Fruit fly (Drosophila melanogaster) whole organism, embryonic: ENCODE results near the gene Jhbp2.

Source experiments
- BtbVII ChIP-seq: fragments of 200-800 bp; sonication (Bioruptor generic); optimal IDR thresholded peaks from 3 replicates; lab custom pipeline; 2017; ENCODE audit warnings: missing biosample characterization, mild to moderate bottlenecking, missing genetic modification characterization
- C15 ChIP-seq: fragments of 200-800 bp; sonication (Bioruptor generic); IDR thresholded peaks from 3 replicates; pipeline ENCODE4 v1.3.6; 2022; ENCODE audit warnings: missing biosample characterization, missing genetic modification characterization
- CG10366 ChIP-seq: fragments of 200-800 bp; sonication (Bioruptor generic); IDR thresholded peaks from 2 replicates; pipeline ENCODE4 v1.3.6; 2022; ENCODE audit warnings: missing biosample characterization, missing genetic modification characterization
- CG17568 ChIP-seq: fragments of 200-800 bp; sonication (Bioruptor generic); optimal IDR thresholded peaks from 2 replicates; lab custom pipeline; 2018; ENCODE audit warnings: missing biosample characterization, mild to moderate bottlenecking, missing genetic modification characterization, moderate library complexity
- CG2678 ChIP-seq: fragments of 200-800 bp; sonication (Bioruptor generic); optimal IDR thresholded peaks from 3 replicates; lab custom pipeline; 2019; ENCODE audit warnings: missing biosample characterization, mild to moderate bottlenecking, missing genetic modification characterization, moderate library complexity
- CG31365 ChIP-seq: fragments of 200-800 bp; sonication (Bioruptor generic); optimal IDR thresholded peaks from 2 replicates; lab custom pipeline; 2018; ENCODE audit warnings: missing biosample characterization, mild to moderate bottlenecking, missing genetic modification characterization
- CG33557 ChIP-seq: fragments of 200-800 bp; sonication (Bioruptor generic); optimal IDR thresholded peaks from 2 replicates; lab custom pipeline; 2019; ENCODE audit warnings: missing biosample characterization, mild to moderate bottlenecking, missing genetic modification characterization, moderate library complexity
- CG4730 ChIP-seq: fragments of 200-800 bp; sonication (Bioruptor generic); IDR thresholded peaks from 2 replicates; pipeline ENCODE4 v1.3.6; 2022; ENCODE audit warnings: missing biosample characterization, missing genetic modification characterization
- CG6654 ChIP-seq: fragments of 200-800 bp; sonication (Bioruptor generic); optimal IDR thresholded peaks from 2 replicates; lab custom pipeline; 2017; ENCODE audit warnings: missing biosample characterization, mild to moderate bottlenecking, missing genetic modification characterization
- CG6683 ChIP-seq: fragments of 200-800 bp; sonication (Bioruptor generic); optimal IDR thresholded peaks from 2 replicates; lab custom pipeline; 2017; ENCODE audit warnings: missing biosample characterization, mild to moderate bottlenecking, missing genetic modification characterization, missing genetic modification reagents
- CG6689 ChIP-seq: fragments of 200-800 bp; sonication (Bioruptor generic); IDR thresholded peaks from 2 replicates; pipeline ENCODE4 v1.3.6; 2022; ENCODE audit warnings: missing biosample characterization, missing genetic modification characterization
- CG7357 ChIP-seq: fragments of 200-800 bp; sonication (Bioruptor generic); IDR thresholded peaks from 3 replicates; pipeline ENCODE4 v1.3.6; 2022; ENCODE audit warnings: missing biosample characterization, missing genetic modification characterization
- CG8089 ChIP-seq: fragments of 200-800 bp; sonication (Bioruptor generic); optimal IDR thresholded peaks from 3 replicates; lab custom pipeline; 2016; ENCODE audit warnings: missing biosample characterization, missing genetic modification characterization
- CG8290 ChIP-seq, 3 experiments: fragments of 200-800 bp; sonication (Bioruptor generic); optimal IDR thresholded peaks; 2 replicates each; lab custom pipeline; 2016 to 2019; ENCODE audit warnings: missing biosample characterization in 3 of 3, missing genetic modification characterization in 3 of 3, mild to moderate bottlenecking in 2 of 3, moderate library complexity in 1 of 3
- CHES-1-like ChIP-seq: fragments of 200-800 bp; sonication (Bioruptor generic); optimal IDR thresholded peaks from 2 replicates; lab custom pipeline; 2016; ENCODE audit warnings: missing biosample characterization, missing genetic modification characterization
- Deaf1 ChIP-seq: fragments of 200-800 bp; optimal IDR thresholded peaks from 3 replicates; lab custom pipeline; 2019; ENCODE audit warnings: missing biosample characterization, mild to moderate bottlenecking, missing genetic modification characterization, moderate library complexity
- Doc2 ChIP-seq: fragments of 200-800 bp; sonication (Bioruptor generic); IDR thresholded peaks from 2 replicates; pipeline ENCODE4 v1.3.6; 2022; ENCODE audit warnings: missing biosample characterization, missing genetic modification characterization
- Eip74EF ChIP-seq, 2 experiments: fragments of 200-800 bp in 1 of 2; fragments of >200 bp in 1 of 2; sonication (Bioruptor generic) in 1 of 2; optimal IDR thresholded peaks; 2 replicates each; lab custom pipeline; 2017 to 2019; ENCODE audit warnings: missing biosample characterization in 2 of 2, missing genetic modification characterization in 2 of 2, mild to moderate bottlenecking in 1 of 2, moderate library complexity in 1 of 2
- Nf-YC ChIP-seq: fragments of 200-800 bp; optimal IDR thresholded peaks from 3 replicates; lab custom pipeline; 2019; ENCODE audit warnings: missing biosample characterization, mild to moderate bottlenecking, missing genetic modification characterization, moderate library complexity
- Opbp ChIP-seq: fragments of 200-800 bp; sonication (Bioruptor generic); IDR thresholded peaks from 3 replicates; pipeline ENCODE4 v1.3.6; 2022; ENCODE audit warnings: missing biosample characterization, missing genetic modification characterization; ENCODE audit not compliant: partially characterized antibody
- Sox102F ChIP-seq: fragments of 200-800 bp; sonication (Bioruptor generic); optimal IDR thresholded peaks from 2 replicates; lab custom pipeline; 2018; ENCODE audit warnings: missing biosample characterization, mild to moderate bottlenecking, missing genetic modification characterization, moderate library complexity
- Spps ChIP-seq: fragments of 200-800 bp; sonication (Bioruptor generic); optimal IDR thresholded peaks from 2 replicates; lab custom pipeline; 2018; ENCODE audit warnings: missing biosample characterization, mild to moderate bottlenecking, missing genetic modification characterization
- Sry-β ChIP-seq: fragments of 200-800 bp; sonication (Bioruptor generic); optimal IDR thresholded peaks from 2 replicates; lab custom pipeline; 2018; ENCODE audit warnings: missing biosample characterization, mild to moderate bottlenecking, missing genetic modification characterization, moderate library complexity
- Trl ChIP-seq, 3 experiments: fragments of >200 bp in 2 of 3; fragments of 200-800 bp in 1 of 3; sonication (Bioruptor generic) in 1 of 3; optimal IDR thresholded peaks; 2 replicates in 1 of 3; 3 replicates in 2 of 3; lab custom pipeline; 2016 to 2017; ENCODE audit warnings: missing biosample characterization in 1 of 3, missing genetic modification characterization in 1 of 3
- bcd ChIP-seq: fragments of 200-800 bp; sonication (Bioruptor generic); optimal IDR thresholded peaks from 2 replicates; lab custom pipeline; 2017; ENCODE audit warnings: missing biosample characterization, mild to moderate bottlenecking, missing genetic modification characterization
- bowl ChIP-seq: fragments of 200-800 bp; sonication (Bioruptor generic); IDR thresholded peaks from 2 replicates; pipeline ENCODE4 v1.3.6; 2022; ENCODE audit warnings: missing biosample characterization, missing genetic modification characterization
- chif ChIP-seq, 2 experiments: fragments of 200-800 bp; sonication (Bioruptor generic); optimal IDR thresholded peaks; 3 replicates each; lab custom pipeline; 2016; ENCODE audit warnings: missing biosample characterization in 2 of 2, missing genetic modification characterization in 2 of 2
- chn ChIP-seq: fragments of 200-800 bp; sonication (Bioruptor generic); optimal IDR thresholded peaks from 2 replicates; lab custom pipeline; 2016; ENCODE audit warnings: missing biosample characterization, missing genetic modification characterization
- dati ChIP-seq: fragments of 200-800 bp; sonication (Bioruptor generic); IDR thresholded peaks from 2 replicates; pipeline ENCODE4 v1.3.6; 2022; ENCODE audit warnings: missing biosample characterization, missing genetic modification characterization
- dm ChIP-seq: fragments of 200-800 bp; sonication (Bioruptor generic); optimal IDR thresholded peaks from 3 replicates; lab custom pipeline; 2016; ENCODE audit warnings: missing biosample characterization, missing genetic modification characterization
- dpn ChIP-seq, 2 experiments: fragments of 200-800 bp; sonication (Bioruptor generic); optimal IDR thresholded peaks; 3 replicates each; lab custom pipeline; 2016; ENCODE audit warnings: missing biosample characterization in 2 of 2, missing genetic modification characterization in 2 of 2
- eyg ChIP-seq: fragments of 200-800 bp; sonication (Bioruptor generic); optimal IDR thresholded peaks from 3 replicates; lab custom pipeline; 2016; ENCODE audit warnings: missing biosample characterization, missing genetic modification characterization
- fd3F ChIP-seq: fragments of 200-800 bp; sonication (Bioruptor generic); optimal IDR thresholded peaks from 2 replicates; lab custom pipeline; 2018; ENCODE audit warnings: missing biosample characterization, mild to moderate bottlenecking, missing genetic modification characterization, moderate library complexity
- fru ChIP-seq: fragments of >200 bp; optimal IDR thresholded peaks from 2 replicates; lab custom pipeline; 2017
- fu2 ChIP-seq: fragments of 200-800 bp; sonication (Bioruptor generic); optimal IDR thresholded peaks from 2 replicates; lab custom pipeline; 2016; ENCODE audit warnings: missing biosample characterization, missing genetic modification characterization
- insv ChIP-seq, 2 experiments: fragments of 200-800 bp; sonication (Bioruptor generic); optimal IDR thresholded peaks; 3 replicates each; lab custom pipeline; 2016 to 2018; ENCODE audit warnings: missing biosample characterization in 2 of 2, missing genetic modification characterization in 2 of 2
- klu ChIP-seq: fragments of 200-800 bp; sonication (Bioruptor generic); IDR thresholded peaks from 2 replicates; pipeline ENCODE4 v1.3.6; 2022; ENCODE audit warnings: missing biosample characterization, missing genetic modification characterization
- lilli ChIP-seq: fragments of 200-800 bp; sonication (Bioruptor generic); optimal IDR thresholded peaks from 3 replicates; lab custom pipeline; 2016; ENCODE audit warnings: missing biosample characterization, missing genetic modification characterization
- lmd ChIP-seq: fragments of 200-800 bp; sonication (Bioruptor generic); IDR thresholded peaks from 2 replicates; pipeline ENCODE4 v1.3.6; 2022; ENCODE audit warnings: missing biosample characterization, missing genetic modification characterization
- nerfin-2 ChIP-seq: fragments of 200-800 bp; sonication (Bioruptor generic); IDR thresholded peaks from 2 replicates; pipeline ENCODE4 v1.3.6; 2022; ENCODE audit warnings: missing biosample characterization, missing genetic modification characterization; ENCODE audit not compliant: partially characterized antibody
- org-1 ChIP-seq: fragments of 200-800 bp; sonication (Bioruptor generic); optimal IDR thresholded peaks from 2 replicates; lab custom pipeline; 2017; ENCODE audit warnings: missing biosample characterization, missing genetic modification characterization
- pho ChIP-seq: fragments of 200-800 bp; sonication (Bioruptor generic); optimal IDR thresholded peaks from 2 replicates; lab custom pipeline; 2016; ENCODE audit warnings: missing biosample characterization, missing genetic modification characterization
- pros ChIP-seq: fragments of 200-800 bp; sonication (Bioruptor generic); optimal IDR thresholded peaks from 3 replicates; lab custom pipeline; 2019; ENCODE audit warnings: missing biosample characterization, mild to moderate bottlenecking, missing genetic modification characterization, moderate library complexity
- scrt ChIP-seq: fragments of 200-800 bp; sonication (Bioruptor generic); optimal IDR thresholded peaks from 2 replicates; lab custom pipeline; 2018; ENCODE audit warnings: missing biosample characterization, mild to moderate bottlenecking, missing genetic modification characterization, moderate library complexity
- sd ChIP-seq: fragments of 200-800 bp; sonication (Bioruptor generic); optimal IDR thresholded peaks from 3 replicates; lab custom pipeline; 2018; ENCODE audit warnings: missing biosample characterization, mild to moderate bottlenecking, missing genetic modification characterization, moderate library complexity
- sr ChIP-seq: fragments of 200-800 bp; sonication (Bioruptor generic); IDR thresholded peaks from 3 replicates; pipeline ENCODE4 v1.3.6; 2022; ENCODE audit warnings: missing biosample characterization, missing genetic modification characterization
- vnd ChIP-seq: fragments of 200-800 bp; sonication (Bioruptor generic); IDR thresholded peaks from 3 replicates; pipeline ENCODE4 v1.3.6; 2022; ENCODE audit warnings: missing biosample characterization, missing genetic modification characterization; ENCODE audit not compliant: partially characterized antibody
- vvl ChIP-seq: fragments of 200-800 bp; sonication (Bioruptor generic); IDR thresholded peaks from 2 replicates; pipeline ENCODE4 v1.3.6; 2022; ENCODE audit warnings: missing biosample characterization, missing genetic modification characterization
- wdn ChIP-seq: fragments of 200-800 bp; sonication (Bioruptor generic); IDR thresholded peaks from 2 replicates; pipeline ENCODE4 v1.3.6; 2022; ENCODE audit warnings: missing biosample characterization, missing genetic modification characterization
- z ChIP-seq: fragments of 200-800 bp; sonication (Bioruptor generic); IDR thresholded peaks from 3 replicates; pipeline ENCODE4 v1.3.6; 2022; ENCODE audit warnings: missing biosample characterization, missing genetic modification characterization

The Jhbp2 gene

DNA sequence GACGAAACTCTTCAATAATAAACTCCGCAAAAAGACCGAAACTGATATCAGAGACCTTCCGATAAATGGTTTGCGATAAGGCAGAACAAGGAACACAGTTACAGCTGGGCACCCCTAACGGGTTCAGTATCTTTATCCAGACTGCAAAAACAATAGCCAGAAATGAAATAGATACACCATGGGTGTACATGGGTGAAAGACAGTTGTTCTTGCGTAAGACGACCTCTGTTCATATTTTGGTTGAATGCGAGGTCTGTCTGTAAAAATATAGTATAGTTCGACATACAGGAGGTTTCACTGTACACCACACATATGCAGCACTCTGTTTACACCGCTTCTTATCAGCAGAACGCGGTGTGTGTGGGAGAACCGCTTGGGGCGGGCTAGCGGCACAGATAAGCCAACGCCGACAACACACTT lies 49.0 kb downstream of the Jhbp2 start (continued):
- TF ChIP-seq Spps (tag; lab: Kevin White, UChicago): peak; percentile 11
- peak; percentile 58 for TF ChIP-seq BtbVII (GFP tag; lab: Kevin White, UChicago)
- TF ChIP-seq dati (GFP tag; lab: Robert Waterston, UW): no peak
- peak; percentile 80 for TF ChIP-seq lilli
- TF ChIP-seq Deaf1 (tag; lab: Kevin White, UChicago): peak; percentile 59
- no peak for TF ChIP-seq fru
- TF ChIP-seq CG10366 (GFP tag; lab: Robert Waterston, UW): peak; percentile 68; the same call in 1 of the 2 replicates
- peak; percentile 56 for TF ChIP-seq CG6689 (GFP tag; lab: Robert Waterston, UW)
- TF ChIP-seq vvl: peak; percentile 81
- TF ChIP-seq sd (tag; lab: Kevin White, UChicago): peak; percentile 52
- TF ChIP-seq dpn (GFP tag; optimal IDR thresholded peaks at IDR 0.05; lab: Kevin White, UChicago): peak; percentile 51 to 78
- TF ChIP-seq CHES-1-like: peak; percentile 58
- peak; percentile 55 for TF ChIP-seq Nf-YC
- TF ChIP-seq CG7357 (GFP tag; lab: Robert Waterston, UW): peak; percentile 55; the same call in 1 of the 3 replicates
- TF ChIP-seq klu: peak; percentile 78
- peak; percentile 11 for TF ChIP-seq CG6683 (GFP tag; lab: Kevin White, UChicago)
- peak; percentile 69; the same call in 1 of the 2 replicates for TF ChIP-seq lmd (GFP tag; lab: Robert Waterston, UW)
- no peak for TF ChIP-seq CG33557 (GFP tag; lab: Kevin White, UChicago)
- peak; percentile 75 for TF ChIP-seq CG2678 (tag; lab: Kevin White, UChicago)
- TF ChIP-seq insv (GFP tag; optimal IDR thresholded peaks at IDR 0.05; lab: Kevin White, UChicago): no peak
- TF ChIP-seq chif (GFP tag; optimal IDR thresholded peaks at IDR 0.05; lab: Kevin White, UChicago): peak; percentile 41 to 54
- peak; percentile 28 for TF ChIP-seq scrt
- peak; percentile 43 for TF ChIP-seq fd3F (GFP tag; lab: Kevin White, UChicago)
- TF ChIP-seq eyg (GFP tag; lab: Kevin White, UChicago): no peak
- TF ChIP-seq fu2: peak; percentile 69
- TF ChIP-seq wdn (GFP tag; lab: Robert Waterston, UW): peak; percentile 50
- TF ChIP-seq org-1 (GFP tag; lab: Kevin White, UChicago): peak; percentile 20
- TF ChIP-seq Sry-β (GFP tag; lab: Kevin White, UChicago): no peak
- peak; percentile 61 for TF ChIP-seq bcd (GFP tag; lab: Kevin White, UChicago)
- TF ChIP-seq Eip74EF (GFP tag; optimal IDR thresholded peaks at IDR 0.05; lab: Kevin White, UChicago): peak in 1 of 2 experiments; percentile 52
- no peak for TF ChIP-seq CG31365
- peak; percentile 34 for TF ChIP-seq CG8089 (GFP tag; lab: Kevin White, UChicago)
- peak; percentile 14 for TF ChIP-seq dm (GFP tag; lab: Kevin White, UChicago)
- TF ChIP-seq CG4730 (GFP tag; lab: Robert Waterston, UW): peak; percentile 55
- TF ChIP-seq C15: no peak
- TF ChIP-seq Opbp (GFP tag; lab: Robert Waterston, UW): no peak
- no peak for TF ChIP-seq Trl (optimal IDR thresholded peaks at IDR 0.05; lab: Kevin White, UChicago)
- peak; percentile 70 for TF ChIP-seq Trl (GFP tag; optimal IDR thresholded peaks at IDR 0.05; lab: Kevin White, UChicago)
- peak; percentile 6 for TF ChIP-seq chn (GFP tag; lab: Kevin White, UChicago)
- no peak for TF ChIP-seq sr
- TF ChIP-seq CG6654 (GFP tag; lab: Kevin White, UChicago): no peak
- TF ChIP-seq Sox102F: peak; percentile 57
- TF ChIP-seq nerfin-2 (GFP tag; lab: Robert Waterston, UW): no peak
- TF ChIP-seq pho: peak; percentile 75
- no peak for TF ChIP-seq pros (GFP tag; lab: Kevin White, UChicago)
- no peak for TF ChIP-seq vnd (GFP tag; lab: Robert Waterston, UW)
- no peak for TF ChIP-seq CG17568
- peak; percentile 47 for TF ChIP-seq CG8290 (GFP tag; optimal IDR thresholded peaks at IDR 0.05; lab: Kevin White, UChicago)
- peak in 1 of 2 experiments; percentile 94 for TF ChIP-seq CG8290 (tag; optimal IDR thresholded peaks at IDR 0.05; lab: Kevin White, UChicago)
- TF ChIP-seq z (GFP tag; lab: Robert Waterston, UW): no peak
- 0 out of 2 replicates have a peak, but pooled peaks have one; percentile 14 for TF ChIP-seq Doc2 (GFP tag; lab: Robert Waterston, UW)
- TF ChIP-seq bowl (GFP tag; lab: Robert Waterston, UW): 0 out of 2 replicates have a peak, but pooled peaks have one; percentile 44
